Worm (Caenorhabditis elegans) whole organism, mixed stage, embryonic: ENCODE results near the gene E02H1.5.

Experiments
- lin-13 ChIP-seq: fragments of 150-350 bp; optimal IDR thresholded peaks from 2 replicates; lab custom pipeline; 2014; ENCODE audit warnings: missing biosample characterization, missing genetic modification characterization
- nhr-28 ChIP-seq: fragments of 150-350 bp; optimal IDR thresholded peaks from 2 replicates; lab custom pipeline; 2014; ENCODE audit warnings: missing biosample characterization, missing genetic modification characterization
- snpc-4 ChIP-seq: fragments of 150-350 bp; optimal IDR thresholded peaks from 2 replicates; lab custom pipeline; 2014; ENCODE audit warnings: missing biosample characterization, missing genetic modification characterization
- unc-62 ChIP-seq: fragments of 150-350 bp; optimal IDR thresholded peaks from 2 replicates; lab custom pipeline; 2014; ENCODE audit warnings: missing biosample characterization, missing genetic modification reagents, missing genetic modification characterization
- ztf-11 ChIP-seq: fragments of 150-350 bp; optimal IDR thresholded peaks from 2 replicates; lab custom pipeline; 2014; ENCODE audit warnings: missing biosample characterization, missing genetic modification characterization

DNA sequence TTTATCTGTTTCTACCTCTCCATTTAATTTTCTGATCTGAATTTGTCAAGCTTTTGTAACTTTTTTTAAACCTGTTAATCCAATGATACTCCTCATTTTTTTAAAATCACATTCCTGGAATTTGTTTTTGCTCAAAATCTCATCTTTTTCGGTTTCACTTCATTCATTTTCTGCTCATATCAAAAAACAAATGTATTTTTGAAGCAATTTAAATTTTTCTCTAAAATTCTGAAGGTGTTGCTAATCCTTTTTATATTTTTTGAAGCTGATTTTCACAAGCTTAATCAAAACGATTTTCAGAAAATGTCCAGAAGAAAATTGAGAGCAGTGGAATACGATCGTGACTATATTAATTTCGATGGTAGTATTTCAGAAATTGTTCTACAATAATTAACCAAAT, at the start of gene E02H1.5:
- no peak for TF ChIP-seq ztf-11 (tag; lab: Kevin White, UChicago)
- no peak for TF ChIP-seq unc-62
- no peak for TF ChIP-seq lin-13 (tag; lab: Kevin White, UChicago)
- no peak for TF ChIP-seq nhr-28 (tag; lab: Kevin White, UChicago)
- TF ChIP-seq snpc-4 (tag; lab: Kevin White, UChicago): no peak
